Comparison of ENCODE assay signal across 1 worm cellular context in genomic region chrV:14658131-14658530, ce11.
TF ChIP-seq lines count a peak whose summit lies in the region.

slc-25A29 (minus strand) TSS chrV:14658175.

TF ChIP-seq in whole organism, L1 larva, 84 proteins besides CTCF, POLR2A, EP300 and RAD21 (continued from another document):
- no peak for TF ChIP-seq nhr-11 (tag; optimal IDR thresholded peaks at IDR 0.05; lab: Kevin White, UChicago)
- no peak for TF ChIP-seq snu-23 (GFP tag; optimal IDR thresholded peaks at IDR 0.05; lab: Kevin White, UChicago)
- TF ChIP-seq grh-1 (GFP tag; IDR thresholded peaks at IDR 0.05; lab: Robert Waterston, UW), result no peak
- no peak for TF ChIP-seq nhr-12 (tag; optimal IDR thresholded peaks at IDR 0.05; lab: Kevin White, UChicago)
- TF ChIP-seq xbp-1 (tag; optimal IDR thresholded peaks at IDR 0.05; lab: Kevin White, UChicago), result no peak
- no peak for TF ChIP-seq nhr-84 (tag; optimal IDR thresholded peaks at IDR 0.05; lab: Kevin White, UChicago)
- TF ChIP-seq pax-3 (tag; optimal IDR thresholded peaks at IDR 0.05; lab: Kevin White, UChicago), result no peak
- no peak for TF ChIP-seq unc-30 (tag; optimal IDR thresholded peaks at IDR 0.05; lab: Kevin White, UChicago)
- no peak for TF ChIP-seq dsc-1 (tag; optimal IDR thresholded peaks at IDR 0.05; lab: Kevin White, UChicago)
- TF ChIP-seq sup-37 (GFP tag; optimal IDR thresholded peaks at IDR 0.05; lab: Kevin White, UChicago), result no peak
- TF ChIP-seq elt-2 (tag; optimal IDR thresholded peaks at IDR 0.05; lab: Kevin White, UChicago), result no peak
- TF ChIP-seq unc-86 (tag; optimal IDR thresholded peaks at IDR 0.05; lab: Kevin White, UChicago), result no peak
- no peak for TF ChIP-seq ets-5 (GFP tag; IDR thresholded peaks at IDR 0.05; lab: Robert Waterston, UW)
- no peak for TF ChIP-seq snpc-4 (tag; optimal IDR thresholded peaks at IDR 0.05; lab: Kevin White, UChicago)
- peak; percentile 28 for TF ChIP-seq nhr-85 (tag; lab: Kevin White, UChicago)
- no peak for TF ChIP-seq pqm-1 (tag; optimal IDR thresholded peaks at IDR 0.05; lab: Kevin White, UChicago)
- TF ChIP-seq zip-4 (GFP tag; optimal IDR thresholded peaks at IDR 0.05; lab: Kevin White, UChicago), result no peak
- TF ChIP-seq jun-1 (tag; optimal IDR thresholded peaks at IDR 0.05; lab: Kevin White, UChicago), result no peak
- peak; percentile 57 for TF ChIP-seq blmp-1 (tag; optimal IDR thresholded peaks at IDR 0.05; lab: Kevin White, UChicago)
- TF ChIP-seq tbx-2 (tag; optimal IDR thresholded peaks at IDR 0.05; lab: Kevin White, UChicago), result no peak
- TF ChIP-seq pag-3 (tag; optimal IDR thresholded peaks at IDR 0.05; lab: Kevin White, UChicago; ENCODE audit: borderline replicate concordance, insufficient read depth), result no peak
- no peak for TF ChIP-seq fos-1 (tag; optimal IDR thresholded peaks at IDR 0.05; lab: Kevin White, UChicago)
- TF ChIP-seq C16A3.4 (tag; optimal IDR thresholded peaks at IDR 0.05; lab: Kevin White, UChicago), result no peak
- no peak for TF ChIP-seq egl-13 (tag; optimal IDR thresholded peaks at IDR 0.05; lab: Kevin White, UChicago)
- TF ChIP-seq skn-1 (tag; optimal IDR thresholded peaks at IDR 0.05; lab: Kevin White, UChicago), result no peak
- no peak for TF ChIP-seq mef-2 (tag; optimal IDR thresholded peaks at IDR 0.05; lab: Kevin White, UChicago)
- no peak for TF ChIP-seq C04F5.9 (tag; optimal IDR thresholded peaks at IDR 0.05; lab: Kevin White, UChicago)
- no peak for TF ChIP-seq unc-130 (tag; optimal IDR thresholded peaks at IDR 0.05; lab: Kevin White, UChicago)
- no peak for TF ChIP-seq efl-3 (GFP tag; optimal IDR thresholded peaks at IDR 0.05; lab: Kevin White, UChicago)
- TF ChIP-seq nhr-77 (tag; optimal IDR thresholded peaks at IDR 0.05; lab: Kevin White, UChicago), result no peak
- TF ChIP-seq nhr-20 (tag; optimal IDR thresholded peaks at IDR 0.05; lab: Kevin White, UChicago), result peak; percentile 6
TF ChIP-seq in whole organism, L1 larva: peak in this region for 7.
